Fruit fly (Drosophila melanogaster): Measurements from ENCODE around the gene CG18809.

CG18809 gene

DNA sequence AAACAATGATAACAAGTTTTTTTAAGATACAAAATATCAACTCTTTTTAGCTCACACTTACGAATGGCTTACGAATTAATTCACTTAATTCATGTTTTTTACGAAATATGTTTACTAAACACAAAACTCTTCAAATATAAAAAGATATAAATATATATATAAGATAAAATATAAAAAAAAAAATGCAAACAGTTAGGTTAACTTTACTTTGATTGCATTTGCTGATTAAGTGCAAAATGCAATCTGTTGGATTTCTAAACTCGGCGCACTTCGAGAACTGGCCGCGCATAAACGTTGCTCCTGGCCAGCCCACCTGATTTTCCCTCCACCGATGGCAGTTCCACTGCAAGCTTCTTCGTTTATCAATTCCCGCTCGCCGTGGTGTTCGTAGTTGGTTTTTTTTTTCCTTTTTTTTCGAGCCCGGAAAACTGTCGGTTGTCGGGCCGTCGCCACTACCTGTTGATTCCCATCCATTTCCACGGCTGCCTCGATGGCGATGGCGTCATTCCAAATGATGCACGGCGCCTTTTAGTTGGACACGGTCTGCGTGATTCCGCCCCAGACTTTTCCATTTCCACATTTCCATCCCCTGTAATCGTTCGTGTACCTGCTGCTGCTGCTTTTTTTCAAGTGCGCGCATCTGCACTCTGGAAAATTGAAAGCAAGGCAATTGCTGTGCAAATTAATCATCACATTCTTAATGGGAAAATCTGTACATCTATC, 21.5 kb upstream of the CG18809 start (continued):
- TF ChIP-seq CG33213 (GFP tag; optimal IDR thresholded peaks at IDR 0.05) (no peak), Hey (tag; optimal IDR thresholded peaks at IDR 0.05) (no peak), crc (GFP tag; optimal IDR thresholded peaks at IDR 0.05) (no peak), CG15479 (GFP tag; optimal IDR thresholded peaks at IDR 0.05) (peak; percentile 88), maf-S (GFP tag; optimal IDR thresholded peaks at IDR 0.05) (no peak), CG17612 (GFP tag; IDR thresholded peaks at IDR 0.05) (no peak), E2f2 (GFP tag; IDR thresholded peaks at IDR 0.05) (no peak), Abd-B (GFP tag; optimal IDR thresholded peaks at IDR 0.05) (no peak), CG4820 (GFP tag; optimal IDR thresholded peaks at IDR 0.05) (peak; percentile 97), CG9932 (GFP tag; IDR thresholded peaks at IDR 0.05) (no peak), CG5245 (GFP tag; optimal IDR thresholded peaks at IDR 0.05) (no peak), zen2 (GFP tag; IDR thresholded peaks at IDR 0.05; ENCODE audit: partially characterized antibody) (no peak), CG12104 (GFP tag; optimal IDR thresholded peaks at IDR 0.05) (no peak), z (GFP tag; IDR thresholded peaks at IDR 0.05) (no peak), GATAe (GFP tag; conservative IDR thresholded peaks at IDR 0.05) (no peak), fd102C (GFP tag; optimal IDR thresholded peaks at IDR 0.05) (no peak), danr (GFP tag; IDR thresholded peaks at IDR 0.05) (no peak), vvl (GFP tag; IDR thresholded peaks at IDR 0.05) (no peak), CG32772 (GFP tag; IDR thresholded peaks at IDR 0.05) (no peak), CG17829 (tag; optimal IDR thresholded peaks at IDR 0.05) (peak; percentile 37), dysf (GFP tag; IDR thresholded peaks at IDR 0.05) (no peak), CG17361 (GFP tag; IDR thresholded peaks at IDR 0.05) (peak; percentile 56; the same call in 2 of the 3 replicates), CG1832 (GFP tag; optimal IDR thresholded peaks at IDR 0.05) (no peak), Chrac-16 (GFP tag; optimal IDR thresholded peaks at IDR 0.05) (no peak), al (GFP tag; IDR thresholded peaks at IDR 0.05) (no peak), Med (GFP tag) (no peak), Blimp-1 (GFP tag; optimal IDR thresholded peaks at IDR 0.05) (no peak), ato (GFP tag; IDR thresholded peaks at IDR 0.05; ENCODE audit: partially characterized antibody) (no peak), Trl (optimal IDR thresholded peaks at IDR 0.05) (no peak), Trl (GFP tag; optimal IDR thresholded peaks at IDR 0.05) (no peak), HmgZ (tag; optimal IDR thresholded peaks at IDR 0.05) (no peak), CG10267 (tag; optimal IDR thresholded peaks at IDR 0.05) (peak; percentile 41), CG7372 (GFP tag; IDR thresholded peaks at IDR 0.05) (no peak), CG4424 (GFP tag; optimal IDR thresholded peaks at IDR 0.05) (no peak), prd (optimal IDR thresholded peaks at IDR 0.05) (no peak), prd (GFP tag; IDR thresholded peaks at IDR 0.05) (peak; percentile 26; the same call in 1 of the 3 replicates), CG13424 (tag; optimal IDR thresholded peaks at IDR 0.05) (peak; percentile 1), CG4360 (GFP tag; IDR thresholded peaks at IDR 0.05) (no peak), CG10979 (tag; optimal IDR thresholded peaks at IDR 0.05) (peak; percentile 62), Mad (GFP tag; optimal IDR thresholded peaks at IDR 0.05) (no peak), trh (GFP tag; optimal IDR thresholded peaks at IDR 0.05) (no peak), nmo (GFP tag; optimal IDR thresholded peaks at IDR 0.05) (no peak), Xrp1 (GFP tag; IDR thresholded peaks at IDR 0.05) (peak; percentile 23; the same call in 1 of the 2 replicates), nau (GFP tag; optimal IDR thresholded peaks at IDR 0.05) (no peak), Usf (GFP tag; optimal IDR thresholded peaks at IDR 0.05) (no peak), corto (GFP tag; optimal IDR thresholded peaks at IDR 0.05) (no peak), crol (GFP tag; IDR thresholded peaks at IDR 0.05) (no peak), Nf-YA (GFP tag; IDR thresholded peaks at IDR 0.05) (no peak), peb (GFP tag; IDR thresholded peaks at IDR 0.05) (no peak), esg (GFP tag; conservative IDR thresholded peaks at IDR 0.05) (no peak), CG4404 (GFP tag; IDR thresholded peaks at IDR 0.05) (0 out of 2 replicates have a peak, but pooled peaks have one; percentile 40), CG7556 (GFP tag; optimal IDR thresholded peaks at IDR 0.05) (no peak)

Measured in whole organism, embryonic.